Worm (Caenorhabditis elegans) whole organism, L1 larva: ENCODE measurements around the gene ZK1251.3.
A peak's percentile ranks its signal among the peaks of the same experiment; 100 is the strongest.

Experiments used
- C04F5.9 ChIP-seq: sonication (generic microtip); optimal IDR thresholded peaks from 2 replicates; lab custom pipeline; 2016; ENCODE audit warnings: missing genetic modification characterization, missing compliant biosample characterization
- C34B4.2 ChIP-seq: sonication (generic microtip); optimal IDR thresholded peaks from 2 replicates; lab custom pipeline; 2017; ENCODE audit warnings: mild to moderate bottlenecking, missing genetic modification characterization, missing compliant biosample characterization
- F16B12.6 ChIP-seq: fragments of 150-350 bp; optimal IDR thresholded peaks from 2 replicates; lab custom pipeline; 2014; ENCODE audit warnings: missing biosample characterization, missing genetic modification characterization
- Y116A8C.19 ChIP-seq: sonication (generic microtip); optimal IDR thresholded peaks from 2 replicates; lab custom pipeline; 2016; ENCODE audit warnings: missing compliant biosample characterization, missing genetic modification characterization, borderline replicate concordance
- aha-1 ChIP-seq: fragments of 150-350 bp; optimal IDR thresholded peaks from 2 replicates; lab custom pipeline; 2014; ENCODE audit warnings: missing biosample characterization, missing genetic modification characterization
- alr-1 ChIP-seq: fragments of 200-800 bp; sonication (Bioruptor generic); optimal IDR thresholded peaks from 2 replicates; lab custom pipeline; 2018; ENCODE audit warnings: borderline replicate concordance, mild to moderate bottlenecking, missing genetic modification characterization, missing compliant biosample characterization
- ceh-63 ChIP-seq: fragments of 200-800 bp; sonication (Bioruptor generic); optimal IDR thresholded peaks from 2 replicates; lab custom pipeline; 2018; ENCODE audit warnings: mild to moderate bottlenecking, missing genetic modification characterization, missing compliant biosample characterization
- ceh-88 ChIP-seq: fragments of 200-800 bp; sonication (Bioruptor generic); IDR thresholded peaks from 2 replicates; pipeline ENCODE4 v1.3.6; 2022; ENCODE audit warnings: missing genetic modification characterization, missing compliant biosample characterization
- dpl-1 ChIP-seq, 3 experiments: fragments of 150-350 bp in 2 of 3; sonication (generic microtip) in 1 of 3; optimal IDR thresholded peaks; 2 replicates each; lab custom pipeline; 2014 to 2017; ENCODE audit warnings: missing biosample characterization in 3 of 3, missing genetic modification characterization in 3 of 3, missing genetic modification reagents in 3 of 3
- dsc-1 ChIP-seq: sonication (generic microtip); optimal IDR thresholded peaks from 2 replicates; lab custom pipeline; 2016; ENCODE audit warnings: mild to moderate bottlenecking, missing genetic modification characterization, missing compliant biosample characterization
- efl-1 ChIP-seq, 4 experiments: fragments of 150-350 bp; optimal IDR thresholded peaks in 3 of 4; peaks in 1 of 4; 1 replicate in 1 of 4; 2 replicates in 3 of 4; lab custom pipeline; 2014; ENCODE audit warnings: missing biosample characterization in 2 of 4, missing genetic modification characterization in 2 of 4, missing genetic modification reagents in 2 of 4
- efl-3 ChIP-seq: fragments of 200-800 bp; sonication (Bioruptor generic); optimal IDR thresholded peaks from 2 replicates; lab custom pipeline; 2018; ENCODE audit warnings: mild to moderate bottlenecking, missing genetic modification characterization, missing compliant biosample characterization
- egl-13 ChIP-seq: sonication (generic microtip); optimal IDR thresholded peaks from 2 replicates; lab custom pipeline; 2016; ENCODE audit warnings: missing genotype, missing genetic modification reagents, missing genetic modification characterization, missing compliant biosample characterization
- egl-27 ChIP-seq, 2 experiments: fragments of 150-350 bp in 1 of 2; sonication (generic microtip); optimal IDR thresholded peaks; 3 replicates each; lab custom pipeline; 2017 to 2018; ENCODE audit warnings: missing biosample characterization in 2 of 2, missing genetic modification characterization in 2 of 2, missing genetic modification reagents in 2 of 2
- ets-5 ChIP-seq: fragments of 200-800 bp; sonication (Bioruptor generic); IDR thresholded peaks from 2 replicates; pipeline ENCODE4 v1.3.6; 2022; ENCODE audit warnings: missing genetic modification characterization, missing compliant biosample characterization
- fkh-10 ChIP-seq: sonication (generic microtip); optimal IDR thresholded peaks from 2 replicates; lab custom pipeline; 2017; ENCODE audit warnings: missing biosample characterization, missing genetic modification reagents, missing genetic modification characterization
- fkh-4 ChIP-seq: sonication (generic microtip); optimal IDR thresholded peaks from 2 replicates; lab custom pipeline; 2016; ENCODE audit warnings: missing compliant biosample characterization, missing genetic modification characterization, borderline replicate concordance
- grh-1 ChIP-seq: fragments of 200-800 bp; sonication (Bioruptor generic); IDR thresholded peaks from 2 replicates; pipeline ENCODE4 v1.3.6; 2022; ENCODE audit warnings: missing genetic modification reagents, missing genetic modification characterization, missing compliant biosample characterization
- hlh-17 ChIP-seq: fragments of 200-800 bp; sonication (Bioruptor generic); optimal IDR thresholded peaks from 2 replicates; lab custom pipeline; 2018; ENCODE audit warnings: missing genetic modification characterization, mild to moderate bottlenecking, missing compliant biosample characterization, moderate library complexity, borderline replicate concordance
- hlh-4 ChIP-seq: sonication (generic microtip); optimal IDR thresholded peaks from 2 replicates; lab custom pipeline; 2016; ENCODE audit warnings: mild to moderate bottlenecking, missing genetic modification characterization, missing compliant biosample characterization
- irx-1 ChIP-seq: sonication (generic microtip); optimal IDR thresholded peaks from 2 replicates; lab custom pipeline; 2016; ENCODE audit warnings: missing genetic modification characterization, missing compliant biosample characterization
- isw-1 ChIP-seq: fragments of 200-800 bp; sonication (Bioruptor generic); IDR thresholded peaks from 2 replicates; pipeline ENCODE4 v1.3.6; 2022; ENCODE audit warnings: missing genetic modification characterization, missing compliant biosample characterization
- jun-1 ChIP-seq: fragments of 150-350 bp; optimal IDR thresholded peaks from 2 replicates; lab custom pipeline; 2014; ENCODE audit warnings: missing biosample characterization, missing genetic modification reagents, missing genetic modification characterization
- lin-13 ChIP-seq: fragments of 150-350 bp; optimal IDR thresholded peaks from 2 replicates; lab custom pipeline; 2014; ENCODE audit warnings: missing biosample characterization, missing genetic modification reagents, missing genetic modification characterization
- lin-14 ChIP-seq: fragments of 200-800 bp; sonication (Bioruptor generic); optimal IDR thresholded peaks from 2 replicates; lab custom pipeline; 2018; ENCODE audit warnings: mild to moderate bottlenecking, missing genetic modification characterization, moderate library complexity, missing compliant biosample characterization
- lin-35 ChIP-seq, 2 experiments: fragments of 150-350 bp; optimal IDR thresholded peaks; 2 replicates each; lab custom pipeline; 2014; ENCODE audit warnings: missing biosample characterization in 2 of 2, missing genetic modification characterization in 2 of 2, missing genetic modification reagents in 2 of 2
- lin-39 ChIP-seq: fragments of 150-350 bp; optimal IDR thresholded peaks from 2 replicates; lab custom pipeline; 2014; ENCODE audit warnings: missing biosample characterization, missing genetic modification reagents, missing genetic modification characterization
- lir-3 ChIP-seq: sonication (generic microtip); optimal IDR thresholded peaks from 2 replicates; lab custom pipeline; 2016; ENCODE audit warnings: mild to moderate bottlenecking, missing genetic modification characterization, moderate library complexity, missing compliant biosample characterization; ENCODE audit not compliant: poor library complexity
- mab-9 ChIP-seq: fragments of 200-800 bp; sonication (Bioruptor generic); IDR thresholded peaks from 2 replicates; pipeline ENCODE4 v1.3.6; 2022; ENCODE audit warnings: missing genetic modification reagents, missing genetic modification characterization, missing compliant biosample characterization
- mdl-1 ChIP-seq, 2 experiments: fragments of 150-350 bp; optimal IDR thresholded peaks; 2 replicates each; lab custom pipeline; 2014 to 2017; ENCODE audit warnings: missing biosample characterization in 2 of 2, missing genetic modification characterization in 2 of 2, inconsistent platforms in 1 of 2
- nhr-11 ChIP-seq: fragments of 150-350 bp; optimal IDR thresholded peaks from 2 replicates; lab custom pipeline; 2014; ENCODE audit warnings: missing biosample characterization, missing genetic modification characterization
- nhr-12 ChIP-seq: sonication (generic microtip); optimal IDR thresholded peaks from 2 replicates; lab custom pipeline; 2017; ENCODE audit warnings: missing biosample characterization, missing genetic modification characterization
- nhr-19 ChIP-seq: fragments of 200-800 bp; sonication (Bioruptor generic); conservative IDR thresholded peaks from 2 replicates; pipeline ENCODE4 v1.3.6; 2022; ENCODE audit warnings: missing genetic modification characterization, missing compliant biosample characterization
- nhr-237 ChIP-seq: fragments of 150-350 bp; optimal IDR thresholded peaks from 2 replicates; lab custom pipeline; 2014; ENCODE audit warnings: missing biosample characterization, missing genetic modification characterization
- nhr-28 ChIP-seq: fragments of 150-350 bp; optimal IDR thresholded peaks from 2 replicates; lab custom pipeline; 2014; ENCODE audit warnings: missing biosample characterization, missing genetic modification characterization
- nhr-71 ChIP-seq: sonication (generic microtip); optimal IDR thresholded peaks from 2 replicates; lab custom pipeline; 2016; ENCODE audit warnings: mild to moderate bottlenecking, missing genetic modification characterization, moderate library complexity, missing compliant biosample characterization
- nhr-77 ChIP-seq: fragments of 150-350 bp; optimal IDR thresholded peaks from 2 replicates; lab custom pipeline; 2014; ENCODE audit warnings: missing biosample characterization, missing genetic modification characterization
- nhr-84 ChIP-seq: sonication (generic microtip); optimal IDR thresholded peaks from 2 replicates; lab custom pipeline; 2017; ENCODE audit warnings: missing biosample characterization, missing genetic modification characterization
- snpc-4 ChIP-seq: fragments of 150-350 bp; optimal IDR thresholded peaks from 2 replicates; lab custom pipeline; 2014; ENCODE audit warnings: missing biosample characterization, missing genetic modification characterization
- snu-23 ChIP-seq: sonication (generic microtip); optimal IDR thresholded peaks from 2 replicates; lab custom pipeline; 2016; ENCODE audit warnings: missing genetic modification characterization, missing compliant biosample characterization
- sox-4 ChIP-seq: sonication (generic microtip); optimal IDR thresholded peaks from 2 replicates; lab custom pipeline; 2016; ENCODE audit warnings: missing genetic modification characterization, missing compliant biosample characterization
- sptf-1 ChIP-seq: fragments of 150-350 bp; optimal IDR thresholded peaks from 2 replicates; lab custom pipeline; 2014; ENCODE audit warnings: missing biosample characterization, missing genetic modification characterization
- sup-37 ChIP-seq: fragments of 200-800 bp; sonication (Bioruptor generic); optimal IDR thresholded peaks from 2 replicates; lab custom pipeline; 2018; ENCODE audit warnings: mild to moderate bottlenecking, missing genetic modification characterization, missing compliant biosample characterization
- swsn-7 ChIP-seq: sonication (generic microtip); optimal IDR thresholded peaks from 2 replicates; lab custom pipeline; 2016; ENCODE audit warnings: missing genetic modification characterization, missing compliant biosample characterization
- tlp-1 ChIP-seq: fragments of 150-350 bp; optimal IDR thresholded peaks from 2 replicates; lab custom pipeline; 2014; ENCODE audit warnings: missing biosample characterization, missing genetic modification characterization
- unc-62 ChIP-seq: fragments of 150-350 bp; optimal IDR thresholded peaks from 2 replicates; lab custom pipeline; 2014; ENCODE audit warnings: missing biosample characterization, missing genetic modification reagents, missing genetic modification characterization
- unc-98 ChIP-seq: fragments of 200-800 bp; sonication (Bioruptor generic); IDR thresholded peaks from 2 replicates; pipeline ENCODE4 v1.3.6; 2022; ENCODE audit warnings: missing genetic modification characterization, missing compliant biosample characterization
- xbp-1 ChIP-seq: sonication (generic microtip); optimal IDR thresholded peaks from 2 replicates; lab custom pipeline; 2016; ENCODE audit warnings: missing genetic modification characterization, missing compliant biosample characterization
- zag-1 ChIP-seq: fragments of 150-350 bp; optimal IDR thresholded peaks from 2 replicates; lab custom pipeline; 2014; ENCODE audit warnings: missing biosample characterization, missing genetic modification characterization
- zip-4 ChIP-seq: fragments of 200-800 bp; sonication (Bioruptor generic); optimal IDR thresholded peaks from 2 replicates; lab custom pipeline; 2018; ENCODE audit warnings: mild to moderate bottlenecking, missing genetic modification characterization, moderate library complexity, missing compliant biosample characterization
- ztf-11 ChIP-seq, 2 experiments: sonication (generic microtip); optimal IDR thresholded peaks; 2 replicates each; lab custom pipeline; 2016 to 2017; ENCODE audit warnings: missing genetic modification characterization in 2 of 2, missing biosample characterization in 1 of 2, missing compliant biosample characterization in 1 of 2
- ztf-4 ChIP-seq: fragments of 150-350 bp; optimal IDR thresholded peaks from 2 replicates; lab custom pipeline; 2014; ENCODE audit warnings: missing biosample characterization, missing genetic modification characterization

The ZK1251.3 gene

ce11 chrIV:9668103-9668672 lies 15.3 kb upstream of the ZK1251.3 start:
- TF ChIP-seq efl-1 (optimal IDR thresholded peaks at IDR 0.05; lab: Kevin White, UChicago) (no peak), efl-1 (GFP tag; optimal IDR thresholded peaks at IDR 0.05 in 1 of 2; lab: Kevin White, UChicago) (peak in 1 of 2 experiments; percentile 56), mab-9 (no peak), nhr-19 (GFP tag; lab: Robert Waterston, UW) (peak; percentile 10; the same call in 1 of the 2 replicates), ztf-11 (tag; optimal IDR thresholded peaks at IDR 0.05; lab: Kevin White, UChicago) (no peak), F16B12.6 (tag; lab: Kevin White, UChicago) (no peak), nhr-71 (tag; lab: Kevin White, UChicago) (peak; percentile 64), fkh-4 (no peak), nhr-84 (tag; lab: Kevin White, UChicago) (no peak), nhr-12 (tag; lab: Kevin White, UChicago) (no peak), dpl-1 (GFP tag; optimal IDR thresholded peaks at IDR 0.05; lab: Kevin White, UChicago) (no peak), ceh-88 (GFP tag; lab: Robert Waterston, UW) (no peak), hlh-4 (no peak), snu-23 (GFP tag; lab: Kevin White, UChicago) (peak; percentile 23), ets-5 (no peak), tlp-1 (no peak), ztf-4 (tag; lab: Kevin White, UChicago) (no peak), C34B4.2 (tag; lab: Kevin White, UChicago) (no peak), aha-1 (tag; lab: Kevin White, UChicago) (no peak), alr-1 (tag; lab: Kevin White, UChicago) (no peak), irx-1 (tag; lab: Kevin White, UChicago) (no peak), lir-3 (tag; lab: Kevin White, UChicago) (no peak), snpc-4 (no peak), grh-1 (no peak), swsn-7 (tag; lab: Kevin White, UChicago) (no peak), hlh-17 (GFP tag; lab: Kevin White, UChicago) (no peak), egl-13 (tag; lab: Kevin White, UChicago) (no peak), fkh-10 (GFP tag; lab: Kevin White, UChicago) (no peak), sptf-1 (tag; lab: Kevin White, UChicago) (no peak), unc-62 (GFP tag; lab: Kevin White, UChicago) (no peak), unc-98 (GFP tag; lab: Robert Waterston, UW) (no peak), jun-1 (tag; lab: Kevin White, UChicago) (no peak), lin-39 (no peak), nhr-237 (tag; lab: Kevin White, UChicago) (no peak), zag-1 (tag; lab: Kevin White, UChicago) (no peak), efl-3 (no peak), egl-27 (tag; optimal IDR thresholded peaks at IDR 0.05; lab: Kevin White, UChicago) (no peak), lin-14 (GFP tag; lab: Kevin White, UChicago) (peak; percentile 46), sup-37 (no peak), C04F5.9 (tag; lab: Kevin White, UChicago) (no peak), ceh-63 (GFP tag; lab: Kevin White, UChicago) (no peak), dsc-1 (tag; lab: Kevin White, UChicago) (no peak), nhr-11 (no peak), lin-35 (GFP tag; optimal IDR thresholded peaks at IDR 0.05; lab: Kevin White, UChicago) (peak in 1 of 2 experiments; percentile 14), nhr-77 (tag; lab: Kevin White, UChicago) (no peak), mdl-1 (tag; optimal IDR thresholded peaks at IDR 0.05; lab: Kevin White, UChicago) (peak in 1 of 2 experiments; percentile 31), Y116A8C.19 (no peak), zip-4 (no peak), xbp-1 (no peak), lin-13 (GFP tag; lab: Kevin White, UChicago) (no peak), nhr-28 (tag; lab: Kevin White, UChicago) (no peak), isw-1 (GFP tag; lab: Robert Waterston, UW) (no peak), sox-4 (tag; lab: Kevin White, UChicago) (no peak)
